Fruit fly (Drosophila melanogaster): ENCODE measurements around the gene narya.

Gene narya

dm6 chrX:19504170-19504765, 29.4 kb downstream of the narya start (continued):
- TF ChIP-seq CG2129 (GFP tag; IDR thresholded peaks at IDR 0.05; ENCODE audit: partially characterized antibody): no peak
- no peak for TF ChIP-seq tx (GFP tag; optimal IDR thresholded peaks at IDR 0.05)
- no peak for TF ChIP-seq CG9932 (GFP tag; IDR thresholded peaks at IDR 0.05)
- TF ChIP-seq HmgZ (tag; optimal IDR thresholded peaks at IDR 0.05): no peak
- TF ChIP-seq Oli (tag; optimal IDR thresholded peaks at IDR 0.05): no peak
- TF ChIP-seq Camta (GFP tag; optimal IDR thresholded peaks at IDR 0.05): no peak
- TF ChIP-seq Nf-YA (GFP tag; IDR thresholded peaks at IDR 0.05): no peak
- TF ChIP-seq unc-4 (GFP tag; IDR thresholded peaks at IDR 0.05; ENCODE audit: partially characterized antibody): 0 out of 2 replicates have a peak, but pooled peaks have one; percentile 16
- no peak for TF ChIP-seq Hsf (GFP tag; optimal IDR thresholded peaks at IDR 0.05)
- no peak for TF ChIP-seq Stat92E (GFP tag; optimal IDR thresholded peaks at IDR 0.05)
- TF ChIP-seq ham (GFP tag; IDR thresholded peaks at IDR 0.05): no peak
- no peak for TF ChIP-seq cas (GFP tag; IDR thresholded peaks at IDR 0.05)
- no peak for TF ChIP-seq sens (GFP tag)

dm6 chrX:19505334-19506185, 30.7 kb downstream of the narya start:
- TF ChIP-seq ranshi (GFP tag; IDR thresholded peaks at IDR 0.05) (no peak), Sox102F (GFP tag; optimal IDR thresholded peaks at IDR 0.05) (no peak), sc (optimal IDR thresholded peaks at IDR 0.05) (no peak), sc (GFP tag; optimal IDR thresholded peaks at IDR 0.05) (no peak), Dip2 (GFP tag; IDR thresholded peaks at IDR 0.05) (no peak), CG7271 (tag; optimal IDR thresholded peaks at IDR 0.05) (peak; percentile 22), ci (GFP tag; IDR thresholded peaks at IDR 0.05) (peak; percentile 17; the same call in 1 of the 3 replicates), sug (tag; optimal IDR thresholded peaks at IDR 0.05) (peak; percentile 83), org-1 (GFP tag; optimal IDR thresholded peaks at IDR 0.05) (no peak), wor (GFP tag; IDR thresholded peaks at IDR 0.05) (no peak), lov (optimal IDR thresholded peaks at IDR 0.05) (no peak), lov (GFP tag; IDR thresholded peaks at IDR 0.05) (no peak), Six4 (GFP tag; optimal IDR thresholded peaks at IDR 0.05) (peak; percentile 17), Ets97D (GFP tag; optimal IDR thresholded peaks at IDR 0.05) (peak; percentile 74), pzg (GFP tag; optimal IDR thresholded peaks at IDR 0.05) (peak; percentile 74), CG11696 (GFP tag; IDR thresholded peaks at IDR 0.05) (no peak), CG6654 (GFP tag; optimal IDR thresholded peaks at IDR 0.05) (no peak), Fer3 (tag; optimal IDR thresholded peaks at IDR 0.05) (no peak), toy (GFP tag; IDR thresholded peaks at IDR 0.05) (no peak), H2.0 (GFP tag; IDR thresholded peaks at IDR 0.05) (no peak), vfl (GFP tag; optimal IDR thresholded peaks at IDR 0.05) (peak; percentile 2), inv (GFP tag; IDR thresholded peaks at IDR 0.05; ENCODE audit: partially characterized antibody) (peak; percentile 64), CG9727 (GFP tag; optimal IDR thresholded peaks at IDR 0.05) (peak; percentile 14), row (GFP tag; IDR thresholded peaks at IDR 0.05) (peak; percentile 69), CG7963 (GFP tag; IDR thresholded peaks at IDR 0.05; ENCODE audit: partially characterized antibody) (peak; percentile 81; the same call in 2 of the 3 replicates), CG34224 (GFP tag; IDR thresholded peaks at IDR 0.05; ENCODE audit: partially characterized antibody) (peak; percentile 86), CG6813 (GFP tag; optimal IDR thresholded peaks at IDR 0.05) (peak; percentile 29), nerfin-2 (GFP tag; IDR thresholded peaks at IDR 0.05; ENCODE audit: partially characterized antibody) (peak; percentile 68; the same call in 1 of the 2 replicates), ind (GFP tag; optimal IDR thresholded peaks at IDR 0.05) (no peak), jigr1 (GFP tag; IDR thresholded peaks at IDR 0.05) (no peak), CG8089 (GFP tag; optimal IDR thresholded peaks at IDR 0.05) (no peak), phol (tag; optimal IDR thresholded peaks at IDR 0.05) (peak; percentile 14), tx (GFP tag; optimal IDR thresholded peaks at IDR 0.05) (peak; percentile 8), Hr3 (GFP tag; optimal IDR thresholded peaks at IDR 0.05) (peak; percentile 17), crol (GFP tag; IDR thresholded peaks at IDR 0.05) (peak; percentile 30; the same call in 1 of the 2 replicates), chif (GFP tag; optimal IDR thresholded peaks at IDR 0.05) (no peak)
